Worm (Caenorhabditis elegans) whole organism, midembryonic: ENCODE results near the gene acs-11.

ENCODE experiments used
- T22C8.4 ChIP-seq: fragments of 200-800 bp; sonication (Bioruptor generic); IDR thresholded peaks from 2 replicates; pipeline ENCODE4 v1.3.6; 2022; ENCODE audit warnings: missing genetic modification characterization, missing compliant biosample characterization
- flt-1 ChIP-seq: fragments of 200-800 bp; sonication (Bioruptor generic); IDR thresholded peaks from 2 replicates; pipeline ENCODE4 v1.3.6; 2022; ENCODE audit warnings: missing genetic modification characterization, missing compliant biosample characterization
- med-1 ChIP-seq: sonication (generic microtip); optimal IDR thresholded peaks from 2 replicates; lab custom pipeline; 2017; ENCODE audit warnings: missing genetic modification characterization, mild to moderate bottlenecking, missing compliant biosample characterization, antibody characterized with exemption, missing genetic modification reagents; ENCODE audit not compliant: insufficient read depth
- ztf-23 ChIP-seq: fragments of 200-800 bp; sonication (Bioruptor generic); IDR thresholded peaks from 2 replicates; pipeline ENCODE4 v1.3.6; 2022; ENCODE audit warnings: missing genetic modification reagents, missing genetic modification characterization, missing compliant biosample characterization

DNA sequence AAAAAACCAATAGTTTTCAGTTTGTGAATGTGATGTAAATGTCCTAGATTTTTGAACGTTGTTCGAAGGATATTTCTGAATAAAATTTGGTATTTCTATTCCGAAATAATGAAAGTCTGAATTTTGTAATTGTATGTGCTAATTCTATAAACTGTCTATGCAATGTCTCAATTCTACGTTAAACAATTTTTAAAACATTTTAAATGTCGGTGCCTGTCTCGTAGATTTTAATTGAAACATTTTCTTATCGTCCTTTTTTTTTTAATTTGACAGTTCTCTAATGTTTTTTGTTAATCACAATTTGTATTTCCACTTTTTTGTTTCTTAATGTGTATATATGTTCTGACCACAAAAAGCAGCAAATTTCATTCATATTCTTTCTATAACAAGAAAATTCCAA lies 12.2 kb upstream of the acs-11 start, which contains the start of gene F41C3.7:
- TF ChIP-seq T22C8.4 (GFP tag; lab: Robert Waterston, UW), result no peak
- no peak for TF ChIP-seq flt-1 (GFP tag; lab: Robert Waterston, UW)
- TF ChIP-seq ztf-23 (GFP tag; lab: Robert Waterston, UW), result no peak
- TF ChIP-seq med-1 (GFP tag; lab: Kevin White, UChicago), result no peak
